Fruit fly (Drosophila melanogaster) whole organism, pupa: ENCODE measurements around the gene CG14383.

ENCODE experiments used
- CG10348 ChIP-seq: fragments of 200-800 bp; sonication (Bioruptor generic); IDR thresholded peaks from 2 replicates; pipeline ENCODE4 v1.3.6; 2022; ENCODE audit warnings: missing biosample characterization, missing genetic modification characterization
- CG12605 ChIP-seq: fragments of 200-800 bp; sonication (Bioruptor generic); IDR thresholded peaks from 2 replicates; pipeline ENCODE4 v1.3.6; 2022; ENCODE audit warnings: missing biosample characterization, missing genetic modification characterization
- CG14655 ChIP-seq: fragments of 200-800 bp; sonication (Bioruptor generic); optimal IDR thresholded peaks from 3 replicates; lab custom pipeline; 2017; ENCODE audit warnings: mild to moderate bottlenecking, missing biosample characterization, missing genetic modification reagents, missing genetic modification characterization
- CG17806 ChIP-seq: fragments of 200-800 bp; sonication (Bioruptor generic); optimal IDR thresholded peaks from 2 replicates; lab custom pipeline; 2018; ENCODE audit warnings: missing biosample characterization, mild to moderate bottlenecking, missing genetic modification characterization, moderate library complexity
- CG34367 ChIP-seq: fragments of 200-800 bp; sonication (Bioruptor generic); optimal IDR thresholded peaks from 2 replicates; lab custom pipeline; 2018; ENCODE audit warnings: missing biosample characterization, mild to moderate bottlenecking, missing genetic modification characterization
- CG4496 ChIP-seq: fragments of 200-800 bp; sonication (Bioruptor generic); IDR thresholded peaks from 3 replicates; pipeline ENCODE4 v1.3.6; 2022; ENCODE audit warnings: missing biosample characterization, missing genetic modification characterization
- CG8301 ChIP-seq: fragments of 200-800 bp; sonication (Bioruptor generic); optimal IDR thresholded peaks from 2 replicates; lab custom pipeline; 2018; ENCODE audit warnings: missing biosample characterization, mild to moderate bottlenecking, missing genetic modification characterization
- CG9948 ChIP-seq: fragments of 200-800 bp; sonication (Bioruptor generic); optimal IDR thresholded peaks from 2 replicates; lab custom pipeline; 2018; ENCODE audit warnings: missing biosample characterization, mild to moderate bottlenecking, missing genetic modification characterization, moderate library complexity
- D1 ChIP-seq: fragments of 200-800 bp; sonication (Bioruptor generic); optimal IDR thresholded peaks from 2 replicates; lab custom pipeline; 2018; ENCODE audit warnings: missing biosample characterization, mild to moderate bottlenecking, missing genetic modification characterization, moderate library complexity
- Pif1A ChIP-seq: fragments of 200-800 bp; sonication (Bioruptor generic); optimal IDR thresholded peaks from 3 replicates; lab custom pipeline; 2016; ENCODE audit warnings: missing biosample characterization, missing genetic modification characterization
- Pif1B ChIP-seq: fragments of 200-800 bp; sonication (Bioruptor generic); optimal IDR thresholded peaks from 3 replicates; lab custom pipeline; 2016; ENCODE audit warnings: missing biosample characterization, missing genetic modification characterization
- gl ChIP-seq: fragments of 200-800 bp; sonication (Bioruptor generic); optimal IDR thresholded peaks from 2 replicates; lab custom pipeline; 2018; ENCODE audit warnings: missing biosample characterization, mild to moderate bottlenecking, missing genetic modification characterization
- rn ChIP-seq: fragments of 200-800 bp; sonication (Bioruptor generic); IDR thresholded peaks from 2 replicates; pipeline ENCODE4 v1.3.6; 2022; ENCODE audit warnings: missing biosample characterization, missing genetic modification characterization

- TF ChIP-seq CG17806, result no peak
- no peak for TF ChIP-seq CG4496 (GFP tag; lab: Robert Waterston, UW)
- no peak for TF ChIP-seq CG12605
- TF ChIP-seq gl, result no peak
- TF ChIP-seq CG8301, result no peak
- no peak for TF ChIP-seq CG10348 (GFP tag; lab: Robert Waterston, UW)
- TF ChIP-seq D1 (tag; lab: Kevin White, UChicago), result no peak
- TF ChIP-seq CG34367, result no peak
- no peak for TF ChIP-seq Pif1A (GFP tag; lab: Kevin White, UChicago)
- TF ChIP-seq rn (GFP tag; lab: Robert Waterston, UW), result no peak
- TF ChIP-seq CG14655 (GFP tag; lab: Kevin White, UChicago), result no peak
- TF ChIP-seq CG9948, result no peak
- TF ChIP-seq Pif1B (GFP tag; lab: Kevin White, UChicago), result no peak
Measured at dm6 chr3R:12988411-12988810, at the start of gene CG14383.
